Worm (Caenorhabditis elegans): Measurements from ENCODE around the gene F57G9.7.

- no peak for TF ChIP-seq hif-1 (tag; optimal IDR thresholded peaks at IDR 0.05)
- TF ChIP-seq fkh-10 (GFP tag; optimal IDR thresholded peaks at IDR 0.05), result no peak
- TF ChIP-seq F37D6.2 (tag; optimal IDR thresholded peaks at IDR 0.05), result no peak
- TF ChIP-seq unc-62 (GFP tag; optimal IDR thresholded peaks at IDR 0.05 in 1 of 2), result no peak
- no peak for TF ChIP-seq unc-62 (tag; optimal IDR thresholded peaks at IDR 0.05)
- TF ChIP-seq pqm-1 (tag; optimal IDR thresholded peaks at IDR 0.05), result no peak
- no peak for TF ChIP-seq F49E8.2 (tag; optimal IDR thresholded peaks at IDR 0.05; ENCODE audit: borderline replicate concordance)
- TF ChIP-seq ama-1 (optimal IDR thresholded peaks at IDR 0.05), result no peak
- TF ChIP-seq nhr-77 (tag; optimal IDR thresholded peaks at IDR 0.05), result no peak
- TF ChIP-seq ztf-11 (tag; optimal IDR thresholded peaks at IDR 0.05), result no peak
Observed at ce11 chrII:12438441-12438840, 40.9 kb upstream of the F57G9.7 start, which contains the start of gene Y57A10C.9.

Data from whole organism, L4 larva.